Worm (Caenorhabditis elegans): ENCODE results near the gene Y11D7A.10.

Y11D7A.10 gene

ce11 chrIV:9264513-9264912 is 4.9 kb upstream of the Y11D7A.10 start:
- no peak for TF ChIP-seq daf-12 (tag; optimal IDR thresholded peaks at IDR 0.05)
- TF ChIP-seq mml-1 (tag; optimal IDR thresholded peaks at IDR 0.05) = no peak
- TF ChIP-seq elt-2 (tag; optimal IDR thresholded peaks at IDR 0.05) = no peak
- TF ChIP-seq nhr-67 (tag; optimal IDR thresholded peaks at IDR 0.05) = no peak
- TF ChIP-seq elt-1 (tag; optimal IDR thresholded peaks at IDR 0.05) = no peak
- TF ChIP-seq sea-2 (GFP tag; optimal IDR thresholded peaks at IDR 0.05) = no peak
- no peak for TF ChIP-seq fos-1 (tag; optimal IDR thresholded peaks at IDR 0.05)
- TF ChIP-seq lin-39 (tag; optimal IDR thresholded peaks at IDR 0.05) = no peak
- no peak for TF ChIP-seq lsy-12 (tag; optimal IDR thresholded peaks at IDR 0.05)
- TF ChIP-seq nhr-23 (tag; optimal IDR thresholded peaks at IDR 0.05) = no peak

ce11 chrIV:9263812-9264320 is 4.3 kb upstream of the Y11D7A.10 start, which contains the start of gene flh-1:
flh-1 (minus strand) TSS chrIV:9264270.
- TF ChIP-seq ztf-4 (tag; optimal IDR thresholded peaks at IDR 0.05) (no peak), nhr-23 (tag; optimal IDR thresholded peaks at IDR 0.05) (no peak), ZK546.5 (tag; optimal IDR thresholded peaks at IDR 0.05) (no peak), jun-1 (tag; optimal IDR thresholded peaks at IDR 0.05) (no peak), ceh-16 (tag; optimal IDR thresholded peaks at IDR 0.05) (no peak), fkh-10 (GFP tag; optimal IDR thresholded peaks at IDR 0.05) (no peak), egl-27 (tag; optimal IDR thresholded peaks at IDR 0.05) (no peak)

DNA sequence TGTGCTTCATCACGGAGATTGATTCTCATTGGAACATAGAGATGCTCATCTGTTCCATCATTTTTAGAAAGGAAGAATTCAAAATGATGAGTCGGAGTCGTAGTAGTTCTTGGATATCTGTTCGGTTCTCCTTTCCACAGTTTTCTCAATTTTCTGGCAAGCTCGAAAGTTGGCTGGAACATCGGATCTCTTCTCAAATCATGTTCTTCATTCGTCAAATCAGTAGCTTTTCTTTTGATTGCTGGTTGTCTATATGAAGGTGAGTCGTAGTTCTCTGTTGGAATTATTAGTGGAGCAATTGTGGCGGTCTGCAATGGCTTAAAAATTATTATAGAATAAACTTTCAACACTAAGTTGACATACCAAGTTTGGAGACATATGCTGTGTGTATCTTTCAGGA is 2.7 kb upstream of the Y11D7A.10 start:
- TF ChIP-seq eor-1 (tag; optimal IDR thresholded peaks at IDR 0.05) (no peak), nhr-67 (tag; optimal IDR thresholded peaks at IDR 0.05) (no peak), elt-3 (tag; optimal IDR thresholded peaks at IDR 0.05) (no peak), nhr-43 (tag; optimal IDR thresholded peaks at IDR 0.05; ENCODE audit: poor library complexity, severe bottlenecking) (no peak)

ce11 chrIV:9261687-9262086 is 2.1 kb upstream of the Y11D7A.10 start, which contains the start of gene col-120:
col-120 (minus strand) TSS chrIV:9261787.
- no peak for TF ChIP-seq fkh-10 (GFP tag; optimal IDR thresholded peaks at IDR 0.05)
- TF ChIP-seq aly-2 (tag; optimal IDR thresholded peaks at IDR 0.05) = no peak
- no peak for TF ChIP-seq mml-1 (tag; optimal IDR thresholded peaks at IDR 0.05)
- TF ChIP-seq nhr-11 (tag; optimal IDR thresholded peaks at IDR 0.05) = no peak
- TF ChIP-seq unc-39 (tag; optimal IDR thresholded peaks at IDR 0.05) = no peak
- TF ChIP-seq pqm-1 (tag; optimal IDR thresholded peaks at IDR 0.05) = no peak
- TF ChIP-seq nhr-77 (tag; optimal IDR thresholded peaks at IDR 0.05) = no peak
- no peak for TF ChIP-seq skn-1 (tag; optimal IDR thresholded peaks at IDR 0.05)
- TF ChIP-seq nhr-28 (tag; optimal IDR thresholded peaks at IDR 0.05) = no peak
- no peak for TF ChIP-seq nhr-25 (tag; optimal IDR thresholded peaks at IDR 0.05)
- no peak for TF ChIP-seq nhr-76 (tag; optimal IDR thresholded peaks at IDR 0.05)
- TF ChIP-seq nhr-67 (tag; optimal IDR thresholded peaks at IDR 0.05) = no peak
- TF ChIP-seq ceh-82 (tag; optimal IDR thresholded peaks at IDR 0.05) = no peak

- no peak for TF ChIP-seq ceh-16 (tag; optimal IDR thresholded peaks at IDR 0.05)
- TF ChIP-seq ceh-82 (tag; optimal IDR thresholded peaks at IDR 0.05) = no peak
- no peak for TF ChIP-seq ceh-28 (tag; optimal IDR thresholded peaks at IDR 0.05)
- no peak for TF ChIP-seq egl-5 (tag; optimal IDR thresholded peaks at IDR 0.05)
- TF ChIP-seq pha-4 (tag; optimal IDR thresholded peaks at IDR 0.05) = no peak
- TF ChIP-seq lin-15B (tag; optimal IDR thresholded peaks at IDR 0.05) = no peak
Observed at ce11 chrIV:9260826-9261225, 1.3 kb upstream of the Y11D7A.10 start.

- TF ChIP-seq snpc-4 (tag; optimal IDR thresholded peaks at IDR 0.05) = no peak
- TF ChIP-seq lin-39 (tag; optimal IDR thresholded peaks at IDR 0.05) = no peak
- TF ChIP-seq fkh-2 (tag; optimal IDR thresholded peaks at IDR 0.05) = no peak
- peak; percentile 4 for TF ChIP-seq ama-1 (optimal IDR thresholded peaks at IDR 0.05)
- TF ChIP-seq nhr-25 (tag; optimal IDR thresholded peaks at IDR 0.05) = no peak
- TF ChIP-seq unc-39 (tag; optimal IDR thresholded peaks at IDR 0.05) = no peak
- TF ChIP-seq lin-15B (tag; optimal IDR thresholded peaks at IDR 0.05) = peak; percentile 41
- TF ChIP-seq nhr-23 (tag; optimal IDR thresholded peaks at IDR 0.05) = peak; percentile 34
- TF ChIP-seq hmg-11 (tag; optimal IDR thresholded peaks at IDR 0.05) = no peak
- TF ChIP-seq sea-2 (GFP tag; optimal IDR thresholded peaks at IDR 0.05) = no peak
- TF ChIP-seq pqm-1 (tag; optimal IDR thresholded peaks at IDR 0.05) = no peak
- no peak for TF ChIP-seq ztf-4 (tag; optimal IDR thresholded peaks at IDR 0.05)
Observed at ce11 chrIV:9260334-9260733, 766 bp upstream of the Y11D7A.10 start.

Data from whole organism, L3 larva.